Fruit fly (Drosophila melanogaster) whole organism, embryonic: Measurements from ENCODE around the gene CG5265.

Source experiments
- Ada2b ChIP-seq: fragments of 200-800 bp; sonication (Bioruptor generic); IDR thresholded peaks from 2 replicates; pipeline ENCODE4 v1.3.6; 2022; ENCODE audit warnings: missing biosample characterization, missing genetic modification characterization
- Antp ChIP-seq: fragments of 200-800 bp; sonication (Bioruptor generic); optimal IDR thresholded peaks from 3 replicates; lab custom pipeline; 2016; ENCODE audit warnings: missing biosample characterization, missing genetic modification characterization
- CG1024 ChIP-seq: fragments of 200-800 bp; sonication (Bioruptor generic); IDR thresholded peaks from 2 replicates; pipeline ENCODE4 v1.3.6; 2022; ENCODE audit warnings: missing biosample characterization, missing genetic modification characterization
- CG11504 ChIP-seq: fragments of 200-800 bp; sonication (Bioruptor generic); optimal IDR thresholded peaks from 3 replicates; lab custom pipeline; 2019; ENCODE audit warnings: missing biosample characterization, mild to moderate bottlenecking, missing genetic modification characterization, moderate library complexity
- CG11696 ChIP-seq: fragments of 200-800 bp; sonication (Bioruptor generic); IDR thresholded peaks from 2 replicates; pipeline ENCODE4 v1.3.6; 2022; ENCODE audit warnings: missing biosample characterization, missing genetic modification characterization
- CG12071 ChIP-seq: fragments of 200-800 bp; sonication (Bioruptor generic); optimal IDR thresholded peaks from 3 replicates; lab custom pipeline; 2018; ENCODE audit warnings: missing biosample characterization, mild to moderate bottlenecking, missing genetic modification characterization
- CG12659 ChIP-seq: fragments of 200-800 bp; sonication (Bioruptor generic); optimal IDR thresholded peaks from 3 replicates; lab custom pipeline; 2017; ENCODE audit warnings: mild to moderate bottlenecking, missing biosample characterization, missing genetic modification reagents, missing genetic modification characterization
- CG13424 ChIP-seq: fragments of 200-800 bp; sonication (Bioruptor generic); optimal IDR thresholded peaks from 2 replicates; lab custom pipeline; 2019; ENCODE audit warnings: missing biosample characterization, mild to moderate bottlenecking, missing genetic modification characterization, moderate library complexity
- CG15073 ChIP-seq: fragments of 200-800 bp; sonication (Bioruptor generic); optimal IDR thresholded peaks from 2 replicates; lab custom pipeline; 2016; ENCODE audit warnings: missing biosample characterization, missing genetic modification characterization
- CG17186 ChIP-seq: fragments of 200-800 bp; sonication (Bioruptor generic); optimal IDR thresholded peaks from 3 replicates; lab custom pipeline; 2017; ENCODE audit warnings: missing biosample characterization, missing genetic modification reagents, missing genetic modification characterization
- CG17612 ChIP-seq: fragments of 200-800 bp; sonication (Bioruptor generic); IDR thresholded peaks from 2 replicates; pipeline ENCODE4 v1.3.6; 2022; ENCODE audit warnings: missing biosample characterization, missing genetic modification characterization
- CG18599 ChIP-seq: fragments of 200-800 bp; sonication (Bioruptor generic); optimal IDR thresholded peaks from 3 replicates; lab custom pipeline; 2017; ENCODE audit warnings: missing biosample characterization, missing genetic modification characterization, mild to moderate bottlenecking, moderate library complexity, missing genetic modification reagents
- CG2116 ChIP-seq: fragments of 200-800 bp; sonication (Bioruptor generic); optimal IDR thresholded peaks from 3 replicates; lab custom pipeline; 2018; ENCODE audit warnings: missing biosample characterization, mild to moderate bottlenecking, missing genetic modification characterization
- CG3995 ChIP-seq: fragments of 200-800 bp; sonication (Bioruptor generic); optimal IDR thresholded peaks from 3 replicates; lab custom pipeline; 2016; ENCODE audit warnings: missing biosample characterization, missing genetic modification characterization
- CG6683 ChIP-seq: fragments of 200-800 bp; sonication (Bioruptor generic); optimal IDR thresholded peaks from 2 replicates; lab custom pipeline; 2017; ENCODE audit warnings: missing biosample characterization, mild to moderate bottlenecking, missing genetic modification characterization, missing genetic modification reagents
- CG7839 ChIP-seq: fragments of 200-800 bp; sonication (Bioruptor generic); optimal IDR thresholded peaks from 3 replicates; lab custom pipeline; 2018; ENCODE audit warnings: missing biosample characterization, mild to moderate bottlenecking, missing genetic modification characterization, moderate library complexity
- CG8924 ChIP-seq: fragments of 200-800 bp; optimal IDR thresholded peaks from 3 replicates; lab custom pipeline; 2019; ENCODE audit warnings: missing biosample characterization, mild to moderate bottlenecking, missing genetic modification characterization, moderate library complexity
- CrebB ChIP-seq: fragments of 200-800 bp; sonication (Bioruptor generic); optimal IDR thresholded peaks from 3 replicates; lab custom pipeline; 2018; ENCODE audit warnings: missing biosample characterization, mild to moderate bottlenecking, missing genetic modification characterization
- D19A ChIP-seq: fragments of 200-800 bp; optimal IDR thresholded peaks from 3 replicates; lab custom pipeline; 2019; ENCODE audit warnings: missing biosample characterization, mild to moderate bottlenecking, missing genetic modification characterization, moderate library complexity
- ERR ChIP-seq: fragments of 200-800 bp; sonication (Bioruptor generic); optimal IDR thresholded peaks from 2 replicates; lab custom pipeline; 2016; ENCODE audit warnings: missing biosample characterization, missing genetic modification characterization
- Elba2 ChIP-seq: fragments of 200-800 bp; sonication (Bioruptor generic); optimal IDR thresholded peaks from 3 replicates; lab custom pipeline; 2016; ENCODE audit warnings: missing biosample characterization, missing genetic modification characterization
- Lim3 ChIP-seq: fragments of 200-800 bp; sonication (Bioruptor generic); IDR thresholded peaks from 2 replicates; pipeline ENCODE4 v1.3.6; 2022; ENCODE audit warnings: missing biosample characterization, missing genetic modification characterization
- PHDP ChIP-seq: fragments of 200-800 bp; sonication (Bioruptor generic); optimal IDR thresholded peaks from 3 replicates; lab custom pipeline; 2018; ENCODE audit warnings: missing biosample characterization, mild to moderate bottlenecking, missing genetic modification characterization, moderate library complexity
- Sox100B ChIP-seq: fragments of 200-800 bp; sonication (Bioruptor generic); optimal IDR thresholded peaks from 3 replicates; lab custom pipeline; 2018; ENCODE audit warnings: missing biosample characterization, mild to moderate bottlenecking, missing genetic modification characterization
- Sry-δ ChIP-seq: fragments of 200-800 bp; sonication (Bioruptor generic); optimal IDR thresholded peaks from 2 replicates; lab custom pipeline; 2016; ENCODE audit warnings: missing biosample characterization, missing genetic modification characterization
- Stat92E ChIP-seq, 3 experiments: fragments of >200 bp in 2 of 3; fragments of 200-800 bp in 1 of 3; sonication (Bioruptor generic) in 1 of 3; optimal IDR thresholded peaks; 2 replicates each; lab custom pipeline; 2017 to 2019; ENCODE audit warnings: missing biosample characterization in 3 of 3, missing genetic modification characterization in 3 of 3, mild to moderate bottlenecking in 1 of 3, moderate library complexity in 1 of 3
- Xrp1 ChIP-seq: fragments of 200-800 bp; sonication (Bioruptor generic); IDR thresholded peaks from 2 replicates; pipeline ENCODE4 v1.3.6; 2022; ENCODE audit warnings: missing biosample characterization, missing genetic modification characterization
- bsh ChIP-seq, 2 experiments: fragments of 200-800 bp; sonication (Bioruptor generic); optimal IDR thresholded peaks; 2 replicates each; lab custom pipeline; 2017 to 2018; ENCODE audit warnings: mild to moderate bottlenecking in 2 of 2, missing biosample characterization in 2 of 2, missing genetic modification characterization in 2 of 2, moderate library complexity in 1 of 2
- cad ChIP-seq: fragments of >200 bp; optimal IDR thresholded peaks from 2 replicates; lab custom pipeline; 2017; ENCODE audit warnings: missing biosample characterization, missing genetic modification characterization
- cas ChIP-seq: fragments of 200-800 bp; sonication (Bioruptor generic); IDR thresholded peaks from 2 replicates; pipeline ENCODE4 v1.3.6; 2022; ENCODE audit warnings: missing biosample characterization, missing genetic modification characterization
- corto ChIP-seq: fragments of 200-800 bp; sonication (Bioruptor generic); optimal IDR thresholded peaks from 2 replicates; lab custom pipeline; 2016; ENCODE audit warnings: missing biosample characterization, mild to moderate bottlenecking, missing genetic modification characterization, moderate library complexity
- crc ChIP-seq: fragments of 200-800 bp; sonication (Bioruptor generic); optimal IDR thresholded peaks from 2 replicates; lab custom pipeline; 2016; ENCODE audit warnings: missing biosample characterization, missing genetic modification characterization
- crol ChIP-seq: fragments of 200-800 bp; sonication (Bioruptor generic); IDR thresholded peaks from 2 replicates; pipeline ENCODE4 v1.3.6; 2022; ENCODE audit warnings: missing biosample characterization, missing genetic modification characterization
- crp ChIP-seq, 2 experiments: fragments of 200-800 bp; sonication (Bioruptor generic); optimal IDR thresholded peaks; 2 replicates in 1 of 2; 3 replicates in 1 of 2; lab custom pipeline; 2017; ENCODE audit warnings: missing biosample characterization in 2 of 2, missing genetic modification characterization in 2 of 2, mild to moderate bottlenecking in 1 of 2, moderate library complexity in 1 of 2
- danr ChIP-seq: fragments of 200-800 bp; sonication (Bioruptor generic); IDR thresholded peaks from 2 replicates; pipeline ENCODE4 v1.3.6; 2022; ENCODE audit warnings: missing biosample characterization, missing genetic modification characterization
- dm ChIP-seq: fragments of 200-800 bp; sonication (Bioruptor generic); optimal IDR thresholded peaks from 3 replicates; lab custom pipeline; 2016; ENCODE audit warnings: missing biosample characterization, missing genetic modification characterization
- emc ChIP-seq: fragments of 200-800 bp; sonication (Bioruptor generic); optimal IDR thresholded peaks from 2 replicates; lab custom pipeline; 2016; ENCODE audit warnings: missing biosample characterization, missing genetic modification characterization
- exex ChIP-seq: fragments of 200-800 bp; sonication (Bioruptor generic); optimal IDR thresholded peaks from 4 replicates; lab custom pipeline; 2018; ENCODE audit warnings: missing biosample characterization, mild to moderate bottlenecking, missing genetic modification characterization, moderate library complexity
- fru ChIP-seq: fragments of >200 bp; optimal IDR thresholded peaks from 2 replicates; lab custom pipeline; 2017
- hb ChIP-seq: fragments of 200-800 bp; sonication (Bioruptor generic); IDR thresholded peaks from 3 replicates; pipeline ENCODE4 v1.3.6; 2022; ENCODE audit warnings: missing biosample characterization, missing genetic modification characterization; ENCODE audit not compliant: partially characterized antibody
- insv ChIP-seq, 2 experiments: fragments of 200-800 bp; sonication (Bioruptor generic); optimal IDR thresholded peaks; 3 replicates each; lab custom pipeline; 2016 to 2018; ENCODE audit warnings: missing biosample characterization in 2 of 2, missing genetic modification characterization in 2 of 2
- lab ChIP-seq: fragments of 200-800 bp; sonication (Bioruptor generic); optimal IDR thresholded peaks from 3 replicates; lab custom pipeline; 2017; ENCODE audit warnings: missing biosample characterization, missing genetic modification characterization, mild to moderate bottlenecking, moderate library complexity, missing genetic modification reagents
- lilli ChIP-seq: fragments of 200-800 bp; sonication (Bioruptor generic); optimal IDR thresholded peaks from 3 replicates; lab custom pipeline; 2016; ENCODE audit warnings: missing biosample characterization, missing genetic modification characterization
- maf-S ChIP-seq: fragments of 200-800 bp; sonication (Bioruptor generic); optimal IDR thresholded peaks from 2 replicates; lab custom pipeline; 2016; ENCODE audit warnings: missing biosample characterization, missing genetic modification characterization
- oc ChIP-seq: fragments of 200-800 bp; sonication (Bioruptor generic); optimal IDR thresholded peaks from 2 replicates; lab custom pipeline; 2018; ENCODE audit warnings: missing biosample characterization, mild to moderate bottlenecking, missing genetic modification characterization, moderate library complexity
- psq ChIP-seq: fragments of 200-800 bp; sonication (Bioruptor generic); optimal IDR thresholded peaks from 2 replicates; lab custom pipeline; 2017; ENCODE audit warnings: missing biosample characterization, missing genetic modification characterization
- rib ChIP-seq: fragments of 200-800 bp; sonication (Bioruptor generic); IDR thresholded peaks from 2 replicates; pipeline ENCODE4 v1.3.6; 2022; ENCODE audit warnings: missing biosample characterization, missing genetic modification characterization
- slbo ChIP-seq: fragments of 200-800 bp; sonication (Bioruptor generic); IDR thresholded peaks from 2 replicates; pipeline ENCODE4 v1.3.6; 2022; ENCODE audit warnings: missing biosample characterization, missing genetic modification characterization
- ttk ChIP-seq: fragments of 200-800 bp; sonication (Bioruptor generic); IDR thresholded peaks from 2 replicates; pipeline ENCODE4 v2.1.2; 2022; ENCODE audit warnings: missing biosample characterization, missing genetic modification characterization
- unpg ChIP-seq: fragments of 200-800 bp; sonication (Bioruptor generic); optimal IDR thresholded peaks from 3 replicates; lab custom pipeline; 2018; ENCODE audit warnings: missing biosample characterization, mild to moderate bottlenecking, missing genetic modification characterization, moderate library complexity
- zen ChIP-seq: fragments of 200-800 bp; sonication (Bioruptor generic); optimal IDR thresholded peaks from 3 replicates; lab custom pipeline; 2018; ENCODE audit warnings: missing biosample characterization, mild to moderate bottlenecking, missing genetic modification characterization, moderate library complexity

The CG5265 gene

dm6 chr3R:17149080-17149746, 10.4 kb downstream of the CG5265 start, which contains the start of the genes m-cup and Det (continued):
- TF ChIP-seq slbo (no peak), CG15073 (no peak), CG12659 (peak; percentile 26), CG17186 (GFP tag; lab: Kevin White, UChicago) (peak; percentile 79), CG2116 (GFP tag; lab: Kevin White, UChicago) (peak; percentile 86), CG3995 (peak; percentile 49), oc (tag; lab: Kevin White, UChicago) (no peak), CG11504 (tag; lab: Kevin White, UChicago) (no peak), maf-S (GFP tag; lab: Kevin White, UChicago) (no peak), crc (GFP tag; lab: Kevin White, UChicago) (no peak), D19A (no peak), zen (tag; lab: Kevin White, UChicago) (no peak), ttk (GFP tag; lab: Robert Waterston, UW) (no peak), CG12071 (GFP tag; lab: Kevin White, UChicago) (no peak), CG17612 (no peak), crp (GFP tag; optimal IDR thresholded peaks at IDR 0.05; lab: Kevin White, UChicago) (peak; percentile 69 to 93), rib (GFP tag; lab: Robert Waterston, UW) (no peak), Sry-δ (GFP tag; lab: Kevin White, UChicago) (peak; percentile 69), CG13424 (tag; lab: Kevin White, UChicago) (peak; percentile 28), insv (GFP tag; optimal IDR thresholded peaks at IDR 0.05; lab: Kevin White, UChicago) (no peak), psq (GFP tag; lab: Kevin White, UChicago) (no peak), Sox100B (no peak), CG11696 (GFP tag; lab: Robert Waterston, UW) (no peak), emc (GFP tag; lab: Kevin White, UChicago) (no peak), dm (GFP tag; lab: Kevin White, UChicago) (no peak), CG7839 (no peak), cas (GFP tag; lab: Robert Waterston, UW) (no peak), lab (GFP tag; lab: Kevin White, UChicago) (peak; percentile 2), cad (GFP tag; lab: Kevin White, UChicago) (no peak), lilli (GFP tag; lab: Kevin White, UChicago) (peak; percentile 36), exex (no peak), PHDP (no peak), Ada2b (GFP tag; lab: Robert Waterston, UW) (no peak), CG6683 (GFP tag; lab: Kevin White, UChicago) (no peak), bsh (GFP tag; optimal IDR thresholded peaks at IDR 0.05; lab: Kevin White, UChicago) (no peak), Stat92E (GFP tag; optimal IDR thresholded peaks at IDR 0.05; lab: Kevin White, UChicago) (no peak), Lim3 (GFP tag; lab: Robert Waterston, UW) (no peak), CG18599 (GFP tag; lab: Kevin White, UChicago) (peak; percentile 18), unpg (GFP tag; lab: Kevin White, UChicago) (peak; percentile 2), crol (no peak), corto (GFP tag; lab: Kevin White, UChicago) (no peak), danr (no peak), CG8924 (tag; lab: Kevin White, UChicago) (peak; percentile 9), CrebB (tag; lab: Kevin White, UChicago) (no peak), fru (lab: Kevin White, UChicago) (no peak), CG1024 (GFP tag; lab: Robert Waterston, UW) (no peak), hb (GFP tag; lab: Robert Waterston, UW) (no peak), Antp (GFP tag; lab: Kevin White, UChicago) (no peak), Xrp1 (GFP tag; lab: Robert Waterston, UW) (no peak), Elba2 (GFP tag; lab: Kevin White, UChicago) (no peak), ERR (GFP tag; lab: Kevin White, UChicago) (no peak)
